Fruit fly (Drosophila melanogaster) whole organism, embryonic: ENCODE measurements around the gene CG34408.

Experiments used
- CG7987 ChIP-seq: fragments of 200-800 bp; sonication (Bioruptor generic); optimal IDR thresholded peaks from 2 replicates; lab custom pipeline; 2018; ENCODE audit warnings: missing biosample characterization, mild to moderate bottlenecking, missing genetic modification characterization, moderate library complexity
- Elba2 ChIP-seq: fragments of 200-800 bp; sonication (Bioruptor generic); optimal IDR thresholded peaks from 3 replicates; lab custom pipeline; 2016; ENCODE audit warnings: missing biosample characterization, missing genetic modification characterization
- amos ChIP-seq: fragments of 200-800 bp; sonication (Bioruptor generic); IDR thresholded peaks from 2 replicates; pipeline ENCODE4 v1.3.6; 2022; ENCODE audit warnings: missing biosample characterization, missing genetic modification characterization; ENCODE audit not compliant: partially characterized antibody
- sens-2 ChIP-seq: fragments of 200-800 bp; sonication (Bioruptor generic); IDR thresholded peaks from 2 replicates; pipeline ENCODE4 v1.3.6; 2022; ENCODE audit warnings: missing biosample characterization, missing genetic modification characterization

- TF ChIP-seq Elba2 (GFP tag; lab: Kevin White, UChicago), result no peak
- no peak for TF ChIP-seq CG7987
- TF ChIP-seq amos (GFP tag; lab: Robert Waterston, UW), result no peak
- no peak for TF ChIP-seq sens-2
These were observed 23.6 kb downstream of the CG34408 start for dm6 chrX:10243540-10243939.
